Fruit fly (Drosophila melanogaster): ENCODE data around the gene RpS6.

Gene RpS6

DNA sequence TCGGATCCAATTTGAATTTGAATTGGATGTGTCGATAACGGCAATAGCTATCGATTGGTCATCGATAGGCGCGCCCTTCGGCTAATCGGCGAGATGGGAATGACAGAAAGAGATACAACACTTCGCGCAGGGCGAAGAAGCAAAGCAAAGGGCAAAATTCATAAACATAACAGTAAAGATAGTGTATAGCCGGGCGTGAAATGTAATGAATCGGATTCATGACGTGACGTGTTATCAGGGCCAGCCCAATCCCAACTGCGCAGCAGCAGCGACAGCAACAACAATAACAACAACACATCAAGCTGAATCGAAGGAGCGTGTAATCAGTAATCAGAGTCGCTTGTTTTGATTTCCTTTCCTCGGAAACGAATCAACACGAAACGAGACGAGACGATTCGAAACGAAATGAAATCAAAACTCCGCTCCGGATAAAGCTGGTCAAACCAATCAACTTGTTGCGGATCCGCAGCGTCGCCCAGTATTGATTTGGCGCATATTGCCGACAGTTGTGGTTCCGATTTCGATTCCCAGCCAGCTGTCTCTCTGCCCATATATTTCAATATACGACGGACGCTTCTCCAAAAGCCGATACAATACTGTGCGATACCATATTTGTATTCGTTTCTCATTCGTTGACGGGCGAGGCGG is 11.0 kb upstream of the RpS6 start, which contains the start of gene snz (continued):
- TF ChIP-seq shn (GFP tag; optimal IDR thresholded peaks at IDR 0.05): no peak
- peak; percentile 70 for TF ChIP-seq sens (GFP tag)
- TF ChIP-seq CG2712 (tag; optimal IDR thresholded peaks at IDR 0.05): peak; percentile 44
- TF ChIP-seq sens-2 (GFP tag; IDR thresholded peaks at IDR 0.05): no peak
- peak; percentile 53 for TF ChIP-seq Elba2 (GFP tag; optimal IDR thresholded peaks at IDR 0.05)
- no peak for TF ChIP-seq CG12071 (GFP tag; optimal IDR thresholded peaks at IDR 0.05)
- TF ChIP-seq zfh1 (GFP tag; IDR thresholded peaks at IDR 0.05): 0 out of 3 replicates have a peak, but pooled peaks have one; percentile 27
- TF ChIP-seq otp (GFP tag; IDR thresholded peaks at IDR 0.05): no peak
- TF ChIP-seq ssp (GFP tag; IDR thresholded peaks at IDR 0.05): no peak
- TF ChIP-seq sna (GFP tag; IDR thresholded peaks at IDR 0.05; ENCODE audit: partially characterized antibody): peak; percentile 77
- TF ChIP-seq Side (GFP tag; optimal IDR thresholded peaks at IDR 0.05): no peak
- no peak for TF ChIP-seq CG6175 (GFP tag; IDR thresholded peaks at IDR 0.05)
- peak; percentile 1 for TF ChIP-seq trem (tag; optimal IDR thresholded peaks at IDR 0.05)
- TF ChIP-seq CG14441 (GFP tag; IDR thresholded peaks at IDR 0.05): no peak
- no peak for TF ChIP-seq CG18262 (tag; optimal IDR thresholded peaks at IDR 0.05)
- no peak for TF ChIP-seq pnt (GFP tag; optimal IDR thresholded peaks at IDR 0.05)
- TF ChIP-seq CG7271 (tag; optimal IDR thresholded peaks at IDR 0.05): no peak
- no peak for TF ChIP-seq CG11723 (GFP tag; optimal IDR thresholded peaks at IDR 0.05)
- no peak for TF ChIP-seq CG4404 (GFP tag; IDR thresholded peaks at IDR 0.05)
- no peak for TF ChIP-seq CG31388 (GFP tag; optimal IDR thresholded peaks at IDR 0.05)
- TF ChIP-seq bowl (GFP tag; IDR thresholded peaks at IDR 0.05): no peak
- no peak for TF ChIP-seq Mrtf (GFP tag; IDR thresholded peaks at IDR 0.05)
- TF ChIP-seq CG15269 (tag; optimal IDR thresholded peaks at IDR 0.05): no peak
- no peak for TF ChIP-seq CG7372 (GFP tag; IDR thresholded peaks at IDR 0.05)
- TF ChIP-seq Drgx (GFP tag; IDR thresholded peaks at IDR 0.05): no peak
- TF ChIP-seq fd96Cb (tag; optimal IDR thresholded peaks at IDR 0.05): no peak
- TF ChIP-seq Usf (GFP tag; optimal IDR thresholded peaks at IDR 0.05): no peak
- TF ChIP-seq Asciz (GFP tag; optimal IDR thresholded peaks at IDR 0.05): no peak
- no peak for TF ChIP-seq CG33213 (GFP tag; optimal IDR thresholded peaks at IDR 0.05)
- TF ChIP-seq CG15011 (GFP tag; optimal IDR thresholded peaks at IDR 0.05): no peak
- TF ChIP-seq CG4707 (GFP tag; optimal IDR thresholded peaks at IDR 0.05): no peak
- TF ChIP-seq CG6272 (GFP tag; IDR thresholded peaks at IDR 0.05): no peak
- TF ChIP-seq Sry-δ (GFP tag; optimal IDR thresholded peaks at IDR 0.05): peak; percentile 74
- no peak for TF ChIP-seq CG14667 (GFP tag; IDR thresholded peaks at IDR 0.05)
- TF ChIP-seq ase (GFP tag; IDR thresholded peaks at IDR 0.05): no peak
- peak; percentile 57; the same call in 1 of the 3 replicates for TF ChIP-seq Doc3 (GFP tag; IDR thresholded peaks at IDR 0.05; ENCODE audit: partially characterized antibody)
- TF ChIP-seq tio (GFP tag; optimal IDR thresholded peaks at IDR 0.05): no peak
- no peak for TF ChIP-seq dpn (GFP tag; optimal IDR thresholded peaks at IDR 0.05)
- no peak for TF ChIP-seq CG10431 (GFP tag; optimal IDR thresholded peaks at IDR 0.05)
- TF ChIP-seq CG2678 (tag; optimal IDR thresholded peaks at IDR 0.05): no peak
- TF ChIP-seq kay (GFP tag; optimal IDR thresholded peaks at IDR 0.05): no peak
- no peak for TF ChIP-seq danr (GFP tag; IDR thresholded peaks at IDR 0.05)
- TF ChIP-seq CG32532 (GFP tag; IDR thresholded peaks at IDR 0.05): no peak
- no peak for TF ChIP-seq CG13123 (GFP tag; optimal IDR thresholded peaks at IDR 0.05)
- TF ChIP-seq CG9215 (GFP tag; IDR thresholded peaks at IDR 0.05): no peak
- no peak for TF ChIP-seq CG30431 (GFP tag; optimal IDR thresholded peaks at IDR 0.05)
- no peak for TF ChIP-seq CG12219 (GFP tag; optimal IDR thresholded peaks at IDR 0.05)
- TF ChIP-seq CG11085 (GFP tag; IDR thresholded peaks at IDR 0.05): no peak
- no peak for TF ChIP-seq CG17802 (tag; optimal IDR thresholded peaks at IDR 0.05)
- TF ChIP-seq CG33557 (GFP tag; optimal IDR thresholded peaks at IDR 0.05): no peak
- TF ChIP-seq CG17328 (GFP tag; IDR thresholded peaks at IDR 0.05): no peak
- TF ChIP-seq grn (GFP tag; optimal IDR thresholded peaks at IDR 0.05): peak; percentile 69

Measured in whole organism, embryonic.